Worm (Caenorhabditis elegans) whole organism, young adult: Measurements from ENCODE around the gene mig-14.

ENCODE experiments used
- B0019.2 ChIP-seq: fragments of 200-800 bp; sonication (Bioruptor generic); conservative IDR thresholded peaks from 2 replicates; pipeline ENCODE4 v1.3.6; 2022; ENCODE audit warnings: missing genetic modification reagents, missing genetic modification characterization, missing compliant biosample characterization
- B0336.3 ChIP-seq: fragments of 200-800 bp; sonication (Bioruptor generic); IDR thresholded peaks from 2 replicates; pipeline ENCODE4 v1.3.6; 2022; ENCODE audit warnings: missing genetic modification characterization, missing compliant biosample characterization
- C17E4.6 ChIP-seq: fragments of 200-800 bp; sonication (Bioruptor generic); IDR thresholded peaks from 2 replicates; pipeline ENCODE4 v1.3.6; 2022; ENCODE audit warnings: missing genetic modification reagents, missing genetic modification characterization, missing compliant biosample characterization
- F22D6.2 ChIP-seq: sonication (generic microtip); optimal IDR thresholded peaks from 2 replicates; lab custom pipeline; 2016; ENCODE audit warnings: mild to moderate bottlenecking, missing genetic modification characterization, missing compliant biosample characterization
- F23B12.7 ChIP-seq: sonication (generic microtip); optimal IDR thresholded peaks from 2 replicates; lab custom pipeline; 2017; ENCODE audit warnings: missing genetic modification characterization, mild to moderate bottlenecking, missing compliant biosample characterization, antibody characterized with exemption, moderate library complexity; ENCODE audit not compliant: insufficient read depth
- F33H1.4 ChIP-seq: fragments of 200-800 bp; sonication (Bioruptor generic); IDR thresholded peaks from 2 replicates; pipeline ENCODE4 v1.3.6; 2022; ENCODE audit warnings: missing genetic modification reagents, missing genetic modification characterization, missing compliant biosample characterization
- F37B4.10 ChIP-seq: fragments of 200-800 bp; sonication (Bioruptor generic); IDR thresholded peaks from 2 replicates; pipeline ENCODE4 v1.3.6; 2022; ENCODE audit warnings: missing genetic modification characterization, missing compliant biosample characterization
- F49E8.2 ChIP-seq: sonication (generic microtip); optimal IDR thresholded peaks from 3 replicates; lab custom pipeline; 2017; ENCODE audit warnings: missing genetic modification characterization, mild to moderate bottlenecking, missing compliant biosample characterization, antibody characterized with exemption, moderate library complexity; ENCODE audit not compliant: insufficient read depth
- F52B5.7 ChIP-seq: sonication (generic microtip); optimal IDR thresholded peaks from 2 replicates; lab custom pipeline; 2016; ENCODE audit warnings: mild to moderate bottlenecking, missing genetic modification characterization, missing compliant biosample characterization
- F55B11.4 ChIP-seq: sonication (generic microtip); optimal IDR thresholded peaks from 2 replicates; lab custom pipeline; 2016; ENCODE audit warnings: missing compliant biosample characterization, missing genetic modification characterization, borderline replicate concordance; ENCODE audit not compliant: insufficient read depth
- F57C9.4 ChIP-seq: sonication (generic microtip); optimal IDR thresholded peaks from 2 replicates; lab custom pipeline; 2017; ENCODE audit warnings: mild to moderate bottlenecking, missing genetic modification characterization, missing compliant biosample characterization
- T26A5.8 ChIP-seq: sonication (generic microtip); optimal IDR thresholded peaks from 2 replicates; lab custom pipeline; 2016; ENCODE audit warnings: missing genetic modification characterization, missing compliant biosample characterization
- aptf-2 ChIP-seq: fragments of 200-800 bp; sonication (Bioruptor generic); conservative IDR thresholded peaks from 2 replicates; pipeline ENCODE4 v1.3.6; 2022; ENCODE audit warnings: missing genetic modification reagents, missing genetic modification characterization, missing compliant biosample characterization
- athp-1 ChIP-seq: sonication (generic microtip); optimal IDR thresholded peaks from 2 replicates; lab custom pipeline; 2017; ENCODE audit warnings: mild to moderate bottlenecking, missing genetic modification characterization, missing compliant biosample characterization
- attf-3 ChIP-seq: fragments of 200-800 bp; sonication (Bioruptor generic); conservative IDR thresholded peaks from 2 replicates; pipeline ENCODE4 v1.3.6; 2022; ENCODE audit warnings: missing genetic modification reagents, missing genetic modification characterization, missing compliant biosample characterization
- bed-1 ChIP-seq: fragments of 200-800 bp; sonication (Bioruptor generic); IDR thresholded peaks from 2 replicates; pipeline ENCODE4 v1.3.6; 2022; ENCODE audit warnings: missing genetic modification reagents, missing genetic modification characterization, missing compliant biosample characterization
- bed-2 ChIP-seq: fragments of 200-800 bp; sonication (Bioruptor generic); IDR thresholded peaks from 2 replicates; pipeline ENCODE4 v1.3.6; 2022; ENCODE audit warnings: missing genetic modification reagents, missing genetic modification characterization, missing compliant biosample characterization
- die-1 ChIP-seq: sonication (generic microtip); optimal IDR thresholded peaks from 2 replicates; lab custom pipeline; 2016; ENCODE audit warnings: missing genotype, mild to moderate bottlenecking, missing genetic modification characterization, missing compliant biosample characterization
- dox-1 ChIP-seq: fragments of 200-800 bp; sonication (Bioruptor generic); IDR thresholded peaks from 2 replicates; pipeline ENCODE4 v1.3.6; 2022; ENCODE audit warnings: missing genetic modification reagents, missing genetic modification characterization, missing compliant biosample characterization
- dpff-1 ChIP-seq: sonication (generic microtip); optimal IDR thresholded peaks from 2 replicates; lab custom pipeline; 2017; ENCODE audit warnings: mild to moderate bottlenecking, missing genetic modification characterization, missing compliant biosample characterization
- egl-18 ChIP-seq: fragments of 200-800 bp; sonication (Bioruptor generic); IDR thresholded peaks from 2 replicates; pipeline ENCODE4 v1.3.6; 2022; ENCODE audit warnings: missing genetic modification reagents, missing genetic modification characterization, missing compliant biosample characterization
- fkh-3 ChIP-seq: sonication (generic microtip); optimal IDR thresholded peaks from 2 replicates; lab custom pipeline; 2016; ENCODE audit warnings: mild to moderate bottlenecking, missing genetic modification characterization, missing compliant biosample characterization
- hlh-12 ChIP-seq: sonication (generic microtip); optimal IDR thresholded peaks from 2 replicates; lab custom pipeline; 2016; ENCODE audit warnings: missing genetic modification characterization, missing compliant biosample characterization
- hlh-26 ChIP-seq: fragments of 200-800 bp; sonication (Bioruptor generic); conservative IDR thresholded peaks from 2 replicates; pipeline ENCODE4 v1.3.6; 2022; ENCODE audit warnings: missing genetic modification reagents, missing genetic modification characterization, missing compliant biosample characterization
- hmg-1.2 ChIP-seq: fragments of 200-800 bp; sonication (Bioruptor generic); IDR thresholded peaks from 2 replicates; pipeline ENCODE4 v1.3.6; 2022; ENCODE audit warnings: missing genetic modification reagents, missing genetic modification characterization, missing compliant biosample characterization
- hmg-20 ChIP-seq: fragments of 200-800 bp; sonication (Bioruptor generic); IDR thresholded peaks from 2 replicates; pipeline ENCODE4 v1.3.6; 2022; ENCODE audit warnings: missing genetic modification reagents, missing genetic modification characterization, missing compliant biosample characterization
- lag-1 ChIP-seq: fragments of 200-800 bp; sonication (Bioruptor generic); IDR thresholded peaks from 2 replicates; pipeline ENCODE4 v1.3.6; 2022; ENCODE audit warnings: missing genetic modification reagents, missing genetic modification characterization, missing compliant biosample characterization
- lin-40 ChIP-seq: sonication (generic microtip); optimal IDR thresholded peaks from 2 replicates; lab custom pipeline; 2016; ENCODE audit warnings: missing genetic modification characterization, mild to moderate bottlenecking, missing compliant biosample characterization, missing genotype, missing genetic modification reagents
- lsl-1 ChIP-seq: fragments of 200-800 bp; sonication (Bioruptor generic); optimal IDR thresholded peaks from 2 replicates; lab custom pipeline; 2018; ENCODE audit warnings: mild to moderate bottlenecking, missing genetic modification characterization, moderate library complexity, missing compliant biosample characterization
- lsy-27 ChIP-seq: sonication (generic microtip); optimal IDR thresholded peaks from 2 replicates; lab custom pipeline; 2017; ENCODE audit warnings: missing genetic modification characterization, mild to moderate bottlenecking, missing compliant biosample characterization, antibody characterized with exemption, missing genotype, borderline replicate concordance; ENCODE audit not compliant: insufficient read depth
- madf-8 ChIP-seq: fragments of 200-800 bp; sonication (Bioruptor generic); conservative IDR thresholded peaks from 2 replicates; pipeline ENCODE4 v1.3.6; 2022; ENCODE audit warnings: missing genetic modification reagents, missing genetic modification characterization, missing compliant biosample characterization
- mcd-1 ChIP-seq: fragments of 200-800 bp; sonication (Bioruptor generic); IDR thresholded peaks from 2 replicates; pipeline ENCODE4 v1.3.6; 2022; ENCODE audit warnings: missing genetic modification reagents, missing genetic modification characterization, missing compliant biosample characterization
- mxl-1 ChIP-seq: sonication (generic microtip); optimal IDR thresholded peaks from 2 replicates; lab custom pipeline; 2016; ENCODE audit warnings: missing genetic modification characterization, missing compliant biosample characterization
- nhr-27 ChIP-seq: fragments of 200-800 bp; sonication (Bioruptor generic); optimal IDR thresholded peaks from 2 replicates; lab custom pipeline; 2018; ENCODE audit warnings: mild to moderate bottlenecking, missing genetic modification characterization, moderate library complexity, missing compliant biosample characterization
- nhr-90 ChIP-seq: sonication (generic microtip); optimal IDR thresholded peaks from 2 replicates; lab custom pipeline; 2016; ENCODE audit warnings: missing genotype, mild to moderate bottlenecking, missing genetic modification characterization, missing compliant biosample characterization
- pbrm-1 ChIP-seq: fragments of 200-800 bp; sonication (Bioruptor generic); IDR thresholded peaks from 2 replicates; pipeline ENCODE4 v1.3.6; 2022; ENCODE audit warnings: missing genetic modification reagents, missing genetic modification characterization, missing compliant biosample characterization
- snpc-1.1 ChIP-seq: sonication (generic microtip); optimal IDR thresholded peaks from 2 replicates; lab custom pipeline; 2017; ENCODE audit warnings: missing genetic modification characterization, mild to moderate bottlenecking, missing compliant biosample characterization, antibody characterized with exemption, moderate library complexity, missing genotype, missing genetic modification reagents; ENCODE audit not compliant: insufficient read depth
- snpc-4 ChIP-seq, 5 experiments: fragments of 150-350 bp in 1 of 5; sonication (generic microtip) in 4 of 5; optimal IDR thresholded peaks; 2 replicates each; lab custom pipeline; 2014 to 2018; ENCODE audit warnings: missing genetic modification characterization in 5 of 5, missing biosample characterization in 3 of 5, antibody characterized with exemption in 2 of 5, mild to moderate bottlenecking in 2 of 5, missing compliant biosample characterization in 2 of 5, missing genotype in 2 of 5, moderate library complexity in 2 of 5, missing genetic modification reagents in 1 of 5
- tbp1 ChIP-seq: fragments of 200-800 bp; sonication (Bioruptor generic); optimal IDR thresholded peaks from 2 replicates; lab custom pipeline; 2018; ENCODE audit warnings: mild to moderate bottlenecking, missing genetic modification characterization, missing compliant biosample characterization
- tlf-1 ChIP-seq: fragments of 200-800 bp; sonication (Bioruptor generic); optimal IDR thresholded peaks from 2 replicates; lab custom pipeline; 2018; ENCODE audit warnings: mild to moderate bottlenecking, missing genetic modification characterization, missing compliant biosample characterization
- ztf-18 ChIP-seq: sonication (generic microtip); optimal IDR thresholded peaks from 2 replicates; lab custom pipeline; 2016; ENCODE audit warnings: missing genotype, mild to moderate bottlenecking, missing genetic modification characterization, missing compliant biosample characterization
- ztf-25 ChIP-seq: fragments of 200-800 bp; sonication (Bioruptor generic); IDR thresholded peaks from 2 replicates; pipeline ENCODE4 v1.3.6; 2022; ENCODE audit warnings: missing genetic modification reagents, missing genetic modification characterization, missing compliant biosample characterization
- ztf-28 ChIP-seq: fragments of 200-800 bp; sonication (Bioruptor generic); IDR thresholded peaks from 2 replicates; pipeline ENCODE4 v1.3.6; 2022; ENCODE audit warnings: missing genetic modification reagents, missing genetic modification characterization, missing compliant biosample characterization

Gene mig-14

DNA sequence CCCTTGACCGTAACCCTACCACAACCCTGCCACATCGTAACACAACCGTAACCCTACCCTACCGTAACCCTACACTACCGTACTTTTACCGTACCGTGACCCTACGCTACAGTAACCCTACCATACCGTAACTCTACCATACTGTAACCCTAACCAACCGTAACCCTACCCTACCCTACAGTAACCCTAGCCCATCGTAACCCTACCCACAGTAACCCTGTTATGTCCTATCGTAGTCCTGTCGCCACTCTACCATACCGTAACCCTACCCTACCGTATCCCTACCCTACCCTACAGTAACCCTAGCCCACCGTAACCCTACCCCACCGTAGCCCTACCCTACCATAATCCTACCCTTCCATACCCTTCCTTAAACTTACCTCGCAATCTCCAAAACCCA, 20.9 kb upstream of the mig-14 start:
- no peak for TF ChIP-seq lin-40 (tag; lab: Kevin White, UChicago)
- TF ChIP-seq B0336.3 (GFP tag; lab: Robert Waterston, UW) = no peak
- TF ChIP-seq F37B4.10 (GFP tag; lab: Robert Waterston, UW) = no peak
- TF ChIP-seq T26A5.8 (tag; lab: Kevin White, UChicago) = no peak
- no peak for TF ChIP-seq mxl-1 (tag; lab: Kevin White, UChicago)
- no peak for TF ChIP-seq die-1 (tag; lab: Kevin White, UChicago)
- TF ChIP-seq, all 124 proteins: peak for 0

- TF ChIP-seq hlh-12 (tag; lab: Kevin White, UChicago) (no peak), snpc-4 (GFP tag; optimal IDR thresholded peaks at IDR 0.05; lab: Kevin White, UChicago) (no peak), snpc-4 (tag; optimal IDR thresholded peaks at IDR 0.05; lab: Kevin White, UChicago) (no peak), nhr-90 (no peak), dpff-1 (tag; lab: Kevin White, UChicago) (no peak), pbrm-1 (GFP tag; lab: Robert Waterston, UW) (no peak), F57C9.4 (tag; lab: Kevin White, UChicago) (no peak), attf-3 (GFP tag; lab: Robert Waterston, UW) (no peak), F23B12.7 (tag; lab: Kevin White, UChicago) (no peak), mxl-1 (tag; lab: Kevin White, UChicago) (no peak), dox-1 (no peak), nhr-27 (tag; lab: Kevin White, UChicago) (no peak), athp-1 (tag; lab: Kevin White, UChicago) (no peak), snpc-1.1 (tag; lab: Kevin White, UChicago) (no peak), F22D6.2 (no peak), bed-1 (GFP tag; lab: Robert Waterston, UW) (no peak)
These were observed 20.3 kb upstream of the mig-14 start, which contains the start of gene sre-46 for ce11 chrII:13721218-13721617. TSS of gene sre-46 (minus strand) at chrII:13721318.

- TF ChIP-seq pbrm-1 (GFP tag; lab: Robert Waterston, UW) (no peak), bed-2 (GFP tag; lab: Robert Waterston, UW) (peak; percentile 34; the same call in 1 of the 2 replicates), F23B12.7 (tag; lab: Kevin White, UChicago) (peak; percentile 43), F55B11.4 (tag; lab: Kevin White, UChicago) (no peak), egl-18 (GFP tag; lab: Robert Waterston, UW) (no peak), hmg-20 (GFP tag; lab: Robert Waterston, UW) (no peak), ztf-25 (GFP tag; lab: Robert Waterston, UW) (0 out of 2 replicates have a peak, but pooled peaks have one; percentile 46), F33H1.4 (peak; percentile 62), hlh-26 (no peak), B0019.2 (GFP tag; lab: Robert Waterston, UW) (0 out of 2 replicates have a peak, but pooled peaks have one; percentile 34), F52B5.7 (tag; lab: Kevin White, UChicago) (no peak), lsy-27 (no peak), C17E4.6 (GFP tag; lab: Robert Waterston, UW) (no peak), ztf-18 (tag; lab: Kevin White, UChicago) (no peak), tbp1 (GFP tag; lab: Kevin White, UChicago) (peak; percentile 18), aptf-2 (GFP tag; lab: Robert Waterston, UW) (peak; percentile 71; the same call in 1 of the 2 replicates), tlf-1 (GFP tag; lab: Kevin White, UChicago) (peak; percentile 12), nhr-27 (tag; lab: Kevin White, UChicago) (no peak), snpc-4 (GFP tag; optimal IDR thresholded peaks at IDR 0.05; lab: Kevin White, UChicago) (no peak), snpc-4 (tag; optimal IDR thresholded peaks at IDR 0.05; lab: Kevin White, UChicago) (peak in 2 of 4 experiments; percentile 26 to 54), lsl-1 (GFP tag; lab: Kevin White, UChicago) (peak; percentile 75), F49E8.2 (peak; percentile 86), mcd-1 (GFP tag; lab: Robert Waterston, UW) (peak; percentile 76), hmg-1.2 (peak; percentile 31; the same call in 1 of the 2 replicates), ztf-28 (GFP tag; lab: Robert Waterston, UW) (peak; percentile 43; the same call in 1 of the 2 replicates), lag-1 (GFP tag; lab: Robert Waterston, UW) (no peak), fkh-3 (tag; lab: Kevin White, UChicago) (no peak), T26A5.8 (tag; lab: Kevin White, UChicago) (no peak), madf-8 (GFP tag; lab: Robert Waterston, UW) (peak; percentile 63)
These were observed 18.8 kb upstream of the mig-14 start, which contains the start of gene Y54G9A.5 for ce11 chrII:13722763-13723162. TSS of gene Y54G9A.5 (plus strand) at chrII:13723007.
